In genomic region chrX:3424963-3425362, dm6 we compare ENCODE assay signal across 1 fruit fly cellular context.
TF ChIP-seq lines count a peak whose summit lies in the region.

No protein-coding gene starts in this region.

TF ChIP-seq in whole organism, embryonic, 481 proteins besides CTCF, POLR2A, EP300 and RAD21 (continued from another document and continues in another):
- TF ChIP-seq Hey (tag; optimal IDR thresholded peaks at IDR 0.05; lab: Kevin White, UChicago) (no peak), CG9876 (GFP tag; optimal IDR thresholded peaks at IDR 0.05; lab: Kevin White, UChicago) (peak; percentile 49), ro (GFP tag; IDR thresholded peaks at IDR 0.05; lab: Robert Waterston, UW) (peak; percentile 63), yki (optimal IDR thresholded peaks at IDR 0.05; lab: Kevin White, UChicago) (no peak), toy (GFP tag; IDR thresholded peaks at IDR 0.05; lab: Robert Waterston, UW) (0 out of 2 replicates have a peak, but pooled peaks have one; percentile 28), ttk (GFP tag; IDR thresholded peaks at IDR 0.05; lab: Robert Waterston, UW) (peak; percentile 81), CG9437 (GFP tag; optimal IDR thresholded peaks at IDR 0.05; lab: Kevin White, UChicago) (peak; percentile 63), tio (GFP tag; optimal IDR thresholded peaks at IDR 0.05; lab: Kevin White, UChicago) (peak; percentile 63), BEAF-32 (GFP tag; optimal IDR thresholded peaks at IDR 0.05; lab: Kevin White, UChicago) (no peak), nerfin-2 (GFP tag; IDR thresholded peaks at IDR 0.05; lab: Robert Waterston, UW; ENCODE audit: partially characterized antibody) (no peak), unpg (GFP tag; optimal IDR thresholded peaks at IDR 0.05; lab: Kevin White, UChicago) (peak; percentile 92), CHES-1-like (GFP tag; optimal IDR thresholded peaks at IDR 0.05; lab: Kevin White, UChicago) (peak; percentile 51), CG12219 (GFP tag; optimal IDR thresholded peaks at IDR 0.05; lab: Kevin White, UChicago) (peak; percentile 84), CG11695 (GFP tag; IDR thresholded peaks at IDR 0.05; lab: Robert Waterston, UW) (peak; percentile 91), CG10209 (GFP tag; optimal IDR thresholded peaks at IDR 0.05; lab: Kevin White, UChicago) (peak; percentile 82), CG6683 (GFP tag; optimal IDR thresholded peaks at IDR 0.05; lab: Kevin White, UChicago) (peak; percentile 32), pnt (GFP tag; optimal IDR thresholded peaks at IDR 0.05; lab: Kevin White, UChicago) (peak; percentile 73), CG14710 (tag; optimal IDR thresholded peaks at IDR 0.05; lab: Kevin White, UChicago) (peak; percentile 58), chinmo (GFP tag; IDR thresholded peaks at IDR 0.05; lab: Robert Waterston, UW; ENCODE audit: partially characterized antibody) (no peak), NC2α (GFP tag; optimal IDR thresholded peaks at IDR 0.05; lab: Kevin White, UChicago) (no peak), CG30431 (GFP tag; optimal IDR thresholded peaks at IDR 0.05; lab: Kevin White, UChicago) (peak; percentile 72), CG7928 (GFP tag; optimal IDR thresholded peaks at IDR 0.05; lab: Kevin White, UChicago) (peak; percentile 24), pzg (GFP tag; optimal IDR thresholded peaks at IDR 0.05; lab: Kevin White, UChicago) (no peak), CG11560 (tag; IDR thresholded peaks at IDR 0.05; lab: Robert Waterston, UW) (0 out of 3 replicates have a peak, but pooled peaks have one; percentile 49), Ada2b (GFP tag; IDR thresholded peaks at IDR 0.05; lab: Robert Waterston, UW) (peak; percentile 90), Elba2 (GFP tag; optimal IDR thresholded peaks at IDR 0.05; lab: Kevin White, UChicago) (peak; percentile 12), pita (GFP tag; optimal IDR thresholded peaks at IDR 0.05; lab: Kevin White, UChicago) (no peak), chif (GFP tag; optimal IDR thresholded peaks at IDR 0.05; lab: Kevin White, UChicago) (peak; percentile 80 to 85), Meics (GFP tag; optimal IDR thresholded peaks at IDR 0.05; lab: Kevin White, UChicago) (peak; percentile 72), CG13424 (tag; optimal IDR thresholded peaks at IDR 0.05; lab: Kevin White, UChicago) (peak; percentile 78), CG31388 (GFP tag; optimal IDR thresholded peaks at IDR 0.05; lab: Kevin White, UChicago) (no peak), slou (GFP tag; optimal IDR thresholded peaks at IDR 0.05; lab: Kevin White, UChicago) (peak; percentile 42), vfl (GFP tag; optimal IDR thresholded peaks at IDR 0.05; lab: Kevin White, UChicago) (peak; percentile 74), YL-1 (GFP tag; optimal IDR thresholded peaks at IDR 0.05; lab: Kevin White, UChicago) (no peak), Doc2 (GFP tag; IDR thresholded peaks at IDR 0.05; lab: Robert Waterston, UW) (peak; percentile 20; the same call in 1 of the 2 replicates), eve (GFP tag; optimal IDR thresholded peaks at IDR 0.05; lab: Kevin White, UChicago) (peak in 1 of 2 experiments; percentile 76), CG5953 (GFP tag; IDR thresholded peaks at IDR 0.05; lab: Robert Waterston, UW) (peak; percentile 72; the same call in 1 of the 2 replicates), peb (GFP tag; IDR thresholded peaks at IDR 0.05; lab: Robert Waterston, UW) (0 out of 2 replicates have a peak, but pooled peaks have one; percentile 52), Sin3A (optimal IDR thresholded peaks at IDR 0.05; lab: Kevin White, UChicago) (no peak), trh (GFP tag; optimal IDR thresholded peaks at IDR 0.05; lab: Kevin White, UChicago) (peak; percentile 13), CG2875 (GFP tag; optimal IDR thresholded peaks at IDR 0.05; lab: Kevin White, UChicago) (peak; percentile 73), CG12659 (GFP tag; optimal IDR thresholded peaks at IDR 0.05; lab: Kevin White, UChicago) (peak; percentile 80), sob (GFP tag; IDR thresholded peaks at IDR 0.05; lab: Robert Waterston, UW) (peak; percentile 83), CG6854 (GFP tag; optimal IDR thresholded peaks at IDR 0.05; lab: Kevin White, UChicago) (peak; percentile 26), dati (GFP tag; IDR thresholded peaks at IDR 0.05; lab: Robert Waterston, UW) (peak; percentile 49; the same call in 1 of the 2 replicates), Deaf1 (tag; optimal IDR thresholded peaks at IDR 0.05; lab: Kevin White, UChicago) (peak; percentile 52), tgo (GFP tag; IDR thresholded peaks at IDR 0.05; lab: Robert Waterston, UW) (peak; percentile 86), CG3995 (GFP tag; optimal IDR thresholded peaks at IDR 0.05; lab: Kevin White, UChicago) (peak; percentile 29), TFAM (GFP tag; optimal IDR thresholded peaks at IDR 0.05; lab: Kevin White, UChicago) (no peak), CG1024 (GFP tag; IDR thresholded peaks at IDR 0.05; lab: Robert Waterston, UW) (peak; percentile 75), Dip3 (GFP tag; optimal IDR thresholded peaks at IDR 0.05; lab: Kevin White, UChicago) (peak; percentile 74), Chrac-16 (GFP tag; optimal IDR thresholded peaks at IDR 0.05; lab: Kevin White, UChicago) (peak; percentile 78), CG1603 (tag; optimal IDR thresholded peaks at IDR 0.05; lab: Kevin White, UChicago) (peak; percentile 87), Atf3 (GFP tag; optimal IDR thresholded peaks at IDR 0.05; lab: Kevin White, UChicago) (peak; percentile 58), CG34224 (GFP tag; IDR thresholded peaks at IDR 0.05; lab: Robert Waterston, UW; ENCODE audit: partially characterized antibody) (no peak), kay (GFP tag; optimal IDR thresholded peaks at IDR 0.05; lab: Kevin White, UChicago) (peak; percentile 41), Atf6 (GFP tag; IDR thresholded peaks at IDR 0.05; lab: Robert Waterston, UW) (peak; percentile 83), Ets65A (GFP tag; lab: Kevin White, UChicago) (peak; percentile 30), vvl (GFP tag; IDR thresholded peaks at IDR 0.05; lab: Robert Waterston, UW) (peak; percentile 91), mld (GFP tag; IDR thresholded peaks at IDR 0.05; lab: Robert Waterston, UW; ENCODE audit: partially characterized antibody) (no peak), HmgD (GFP tag; optimal IDR thresholded peaks at IDR 0.05; lab: Kevin White, UChicago) (no peak), CG13624 (GFP tag; optimal IDR thresholded peaks at IDR 0.05; lab: Kevin White, UChicago) (peak; percentile 66), CG14667 (GFP tag; IDR thresholded peaks at IDR 0.05; lab: Robert Waterston, UW) (peak; percentile 67), corto (GFP tag; optimal IDR thresholded peaks at IDR 0.05; lab: Kevin White, UChicago) (no peak), ab (GFP tag; optimal IDR thresholded peaks at IDR 0.05; lab: Kevin White, UChicago) (peak; percentile 46), CG4360 (GFP tag; IDR thresholded peaks at IDR 0.05; lab: Robert Waterston, UW) (peak; percentile 53; the same call in 1 of the 2 replicates), Taf1 (GFP tag; IDR thresholded peaks at IDR 0.05; lab: Robert Waterston, UW) (peak; percentile 19; the same call in 1 of the 2 replicates), so (GFP tag; IDR thresholded peaks at IDR 0.05; lab: Robert Waterston, UW) (0 out of 3 replicates have a peak, but pooled peaks have one; percentile 65), z (GFP tag; IDR thresholded peaks at IDR 0.05; lab: Robert Waterston, UW) (no peak), CG18011 (GFP tag; optimal IDR thresholded peaks at IDR 0.05; lab: Kevin White, UChicago) (peak; percentile 48), CG32772 (GFP tag; IDR thresholded peaks at IDR 0.05; lab: Robert Waterston, UW) (peak; percentile 87), CG1602 (GFP tag; optimal IDR thresholded peaks at IDR 0.05; lab: Kevin White, UChicago) (peak; percentile 71), CG12071 (GFP tag; optimal IDR thresholded peaks at IDR 0.05; lab: Kevin White, UChicago) (peak; percentile 77), CG6654 (GFP tag; optimal IDR thresholded peaks at IDR 0.05; lab: Kevin White, UChicago) (peak; percentile 48), ato (GFP tag; IDR thresholded peaks at IDR 0.05; lab: Robert Waterston, UW; ENCODE audit: partially characterized antibody) (no peak), CG1529 (GFP tag; optimal IDR thresholded peaks at IDR 0.05; lab: Kevin White, UChicago) (peak; percentile 53), Eip74EF (GFP tag; optimal IDR thresholded peaks at IDR 0.05; lab: Kevin White, UChicago) (peak in 1 of 2 experiments; percentile 82), Rfx (GFP tag; IDR thresholded peaks at IDR 0.05; lab: Robert Waterston, UW) (peak; percentile 85), ems (GFP tag; optimal IDR thresholded peaks at IDR 0.05; lab: Kevin White, UChicago) (peak; percentile 86), h (optimal IDR thresholded peaks at IDR 0.05; lab: Kevin White, UChicago) (no peak), chm (GFP tag; IDR thresholded peaks at IDR 0.05; lab: Robert Waterston, UW) (peak; percentile 87), CG11398 (GFP tag; optimal IDR thresholded peaks at IDR 0.05; lab: Kevin White, UChicago) (no peak), CG12769 (tag; optimal IDR thresholded peaks at IDR 0.05; lab: Kevin White, UChicago) (peak; percentile 87), E2f2 (GFP tag; IDR thresholded peaks at IDR 0.05; lab: Robert Waterston, UW) (peak; percentile 62), Atf-2 (GFP tag; optimal IDR thresholded peaks at IDR 0.05; lab: Kevin White, UChicago) (peak; percentile 53), abd-A (tag; optimal IDR thresholded peaks at IDR 0.05; lab: Kevin White, UChicago) (no peak), Bteb2 (GFP tag; optimal IDR thresholded peaks at IDR 0.05; lab: Kevin White, UChicago) (peak; percentile 69), Mad (GFP tag; optimal IDR thresholded peaks at IDR 0.05; lab: Kevin White, UChicago) (peak; percentile 58), sna (GFP tag; IDR thresholded peaks at IDR 0.05; lab: Robert Waterston, UW; ENCODE audit: partially characterized antibody) (no peak), Dip2 (GFP tag; IDR thresholded peaks at IDR 0.05; lab: Robert Waterston, UW) (no peak), ara (GFP tag; IDR thresholded peaks at IDR 0.05; lab: Robert Waterston, UW) (peak; percentile 86), GATAe (GFP tag; conservative IDR thresholded peaks at IDR 0.05; lab: Robert Waterston, UW) (no peak), CG31224 (GFP tag; IDR thresholded peaks at IDR 0.05; lab: Robert Waterston, UW) (peak; percentile 72), run (tag; optimal IDR thresholded peaks at IDR 0.05; lab: Kevin White, UChicago) (peak; percentile 79), pb (GFP tag; optimal IDR thresholded peaks at IDR 0.05; lab: Kevin White, UChicago) (no peak), CG4854 (GFP tag; optimal IDR thresholded peaks at IDR 0.05; lab: Kevin White, UChicago) (peak; percentile 67), Dp (GFP tag; optimal IDR thresholded peaks at IDR 0.05; lab: Kevin White, UChicago) (no peak), CG8290 (GFP tag; optimal IDR thresholded peaks at IDR 0.05; lab: Kevin White, UChicago) (peak; percentile 45), CG8290 (tag; optimal IDR thresholded peaks at IDR 0.05; lab: Kevin White, UChicago) (peak in 1 of 2 experiments; percentile 80), NK7.1 (GFP tag; optimal IDR thresholded peaks at IDR 0.05; lab: Kevin White, UChicago) (peak; percentile 50), danr (GFP tag; IDR thresholded peaks at IDR 0.05; lab: Robert Waterston, UW) (peak; percentile 56; the same call in 1 of the 2 replicates), Ets97D (GFP tag; optimal IDR thresholded peaks at IDR 0.05; lab: Kevin White, UChicago) (peak; percentile 34), lilli (GFP tag; optimal IDR thresholded peaks at IDR 0.05; lab: Kevin White, UChicago) (peak; percentile 81), dmrt11E (tag; optimal IDR thresholded peaks at IDR 0.05; lab: Kevin White, UChicago) (peak; percentile 77), kah (GFP tag; optimal IDR thresholded peaks at IDR 0.05; lab: Kevin White, UChicago) (peak; percentile 42), MESR4 (GFP tag; optimal IDR thresholded peaks at IDR 0.05; lab: Kevin White, UChicago) (peak; percentile 15), pho (GFP tag; optimal IDR thresholded peaks at IDR 0.05; lab: Kevin White, UChicago) (peak; percentile 46), CG30403 (GFP tag; optimal IDR thresholded peaks at IDR 0.05; lab: Kevin White, UChicago) (peak; percentile 87), CG9817 (tag; optimal IDR thresholded peaks at IDR 0.05; lab: Kevin White, UChicago) (peak; percentile 74), ash1 (GFP tag; optimal IDR thresholded peaks at IDR 0.05; lab: Kevin White, UChicago) (no peak), CG10274 (GFP tag; optimal IDR thresholded peaks at IDR 0.05; lab: Kevin White, UChicago) (peak; percentile 4), CG15479 (GFP tag; optimal IDR thresholded peaks at IDR 0.05; lab: Kevin White, UChicago) (no peak), tll (GFP tag; optimal IDR thresholded peaks at IDR 0.05; lab: Kevin White, UChicago) (no peak), nerfin-1 (tag; optimal IDR thresholded peaks at IDR 0.05; lab: Kevin White, UChicago) (peak; percentile 56), Mrtf (GFP tag; IDR thresholded peaks at IDR 0.05; lab: Robert Waterston, UW) (peak; percentile 66; the same call in 2 of the 3 replicates), CG10654 (GFP tag; optimal IDR thresholded peaks at IDR 0.05; lab: Kevin White, UChicago) (peak; percentile 62), crc (GFP tag; optimal IDR thresholded peaks at IDR 0.05; lab: Kevin White, UChicago) (peak; percentile 69), zen (tag; optimal IDR thresholded peaks at IDR 0.05; lab: Kevin White, UChicago) (peak; percentile 56), Blimp-1 (GFP tag; optimal IDR thresholded peaks at IDR 0.05; lab: Kevin White, UChicago) (peak; percentile 74), zf30C (GFP tag; optimal IDR thresholded peaks at IDR 0.05; lab: Kevin White, UChicago) (no peak), HLH4C (GFP tag; IDR thresholded peaks at IDR 0.05; lab: Robert Waterston, UW; ENCODE audit: partially characterized antibody) (no peak), croc (GFP tag; conservative IDR thresholded peaks at IDR 0.05; lab: Robert Waterston, UW) (peak; percentile 69), CG9215 (GFP tag; IDR thresholded peaks at IDR 0.05; lab: Robert Waterston, UW) (peak; percentile 52; the same call in 1 of the 2 replicates), her (GFP tag; optimal IDR thresholded peaks at IDR 0.05; lab: Kevin White, UChicago) (peak; percentile 55), lab (GFP tag; optimal IDR thresholded peaks at IDR 0.05; lab: Kevin White, UChicago) (peak; percentile 85), oc (tag; optimal IDR thresholded peaks at IDR 0.05; lab: Kevin White, UChicago) (peak; percentile 83), CG32532 (GFP tag; IDR thresholded peaks at IDR 0.05; lab: Robert Waterston, UW) (peak; percentile 82), CG8089 (GFP tag; optimal IDR thresholded peaks at IDR 0.05; lab: Kevin White, UChicago) (peak; percentile 66), Ssrp (tag; optimal IDR thresholded peaks at IDR 0.05; lab: Kevin White, UChicago) (peak; percentile 79), CG13287 (GFP tag; IDR thresholded peaks at IDR 0.05; lab: Robert Waterston, UW; ENCODE audit: partially characterized antibody) (no peak)
